Worm (Caenorhabditis elegans) whole organism, L4 larva: ENCODE measurements around the gene K10H10.6.

Experiments used
- F26F4.8 ChIP-seq: fragments of 200-800 bp; sonication (Bioruptor generic); conservative IDR thresholded peaks from 2 replicates; pipeline ENCODE4 v1.3.6; 2022; ENCODE audit warnings: missing genetic modification characterization, missing compliant biosample characterization
- F49E8.2 ChIP-seq: sonication (generic microtip); optimal IDR thresholded peaks from 2 replicates; lab custom pipeline; 2016; ENCODE audit warnings: missing compliant biosample characterization, mild to moderate bottlenecking, missing genetic modification characterization, borderline replicate concordance
- T20F7.1 ChIP-seq: fragments of 200-800 bp; sonication (Bioruptor generic); optimal IDR thresholded peaks from 2 replicates; lab custom pipeline; 2018; ENCODE audit warnings: mild to moderate bottlenecking, missing genetic modification characterization, missing compliant biosample characterization
- Y5F2A.4 ChIP-seq: fragments of 200-800 bp; sonication (Bioruptor generic); optimal IDR thresholded peaks from 2 replicates; lab custom pipeline; 2018; ENCODE audit warnings: mild to moderate bottlenecking, missing genetic modification characterization, missing compliant biosample characterization
- Y75B8A.6 ChIP-seq: fragments of 200-800 bp; sonication (Bioruptor generic); IDR thresholded peaks from 2 replicates; pipeline ENCODE4 v1.3.6; 2022; ENCODE audit warnings: missing genetic modification reagents, missing genetic modification characterization, missing compliant biosample characterization
- aha-1 ChIP-seq: fragments of 150-350 bp; peaks from one replicate; lab custom pipeline; 2014; ENCODE audit warnings: missing biosample characterization, missing genetic modification characterization
- aly-2 ChIP-seq: sonication (generic microtip); optimal IDR thresholded peaks from 2 replicates; lab custom pipeline; 2018; ENCODE audit warnings: missing biosample characterization, missing genetic modification characterization
- arid-1 ChIP-seq: fragments of 200-800 bp; sonication (Bioruptor generic); conservative IDR thresholded peaks from 2 replicates; pipeline ENCODE4 v1.3.6; 2022; ENCODE audit warnings: missing genetic modification reagents, missing genetic modification characterization, missing compliant biosample characterization
- attf-4 ChIP-seq: sonication (generic microtip); optimal IDR thresholded peaks from 3 replicates; lab custom pipeline; 2017; ENCODE audit warnings: missing biosample characterization, missing genetic modification characterization
- ceh-32 ChIP-seq: sonication (generic microtip); optimal IDR thresholded peaks from 2 replicates; lab custom pipeline; 2016; ENCODE audit warnings: mild to moderate bottlenecking, missing genetic modification characterization, missing compliant biosample characterization; ENCODE audit not compliant: poor library complexity
- ces-1 ChIP-seq: fragments of 150-350 bp; sonication (generic microtip); optimal IDR thresholded peaks from 4 replicates; lab custom pipeline; 2014; ENCODE audit warnings: missing biosample characterization, missing genetic modification reagents, missing genetic modification characterization
- ctbp-1 ChIP-seq: fragments of 200-800 bp; sonication (Bioruptor generic); IDR thresholded peaks from 2 replicates; pipeline ENCODE4 v1.3.6; 2022; ENCODE audit warnings: missing genetic modification reagents, missing genetic modification characterization, missing compliant biosample characterization
- daf-16 ChIP-seq, 3 experiments: sonication (generic microtip); optimal IDR thresholded peaks; 2 replicates each; lab custom pipeline; 2016 to 2017; ENCODE audit warnings: missing genetic modification characterization in 3 of 3, missing genetic modification reagents in 3 of 3, mild to moderate bottlenecking in 2 of 3, missing compliant biosample characterization in 2 of 3, missing biosample characterization in 1 of 3, moderate library complexity in 1 of 3
- dmd-6 ChIP-seq: fragments of 200-800 bp; sonication (Bioruptor generic); IDR thresholded peaks from 2 replicates; pipeline ENCODE4 v1.3.6; 2022; ENCODE audit warnings: missing genetic modification reagents, missing genetic modification characterization, missing compliant biosample characterization
- dmd-8 ChIP-seq: fragments of 200-800 bp; sonication (Bioruptor generic); IDR thresholded peaks from 2 replicates; pipeline ENCODE4 v1.3.6; 2022; ENCODE audit warnings: missing genetic modification characterization, missing compliant biosample characterization
- egl-43 ChIP-seq: fragments of 200-800 bp; sonication (Bioruptor generic); IDR thresholded peaks from 2 replicates; pipeline ENCODE4 v1.3.6; 2022; ENCODE audit warnings: missing genetic modification reagents, missing genetic modification characterization, missing compliant biosample characterization
- hlh-11 ChIP-seq: fragments of 200-800 bp; sonication (Bioruptor generic); optimal IDR thresholded peaks from 2 replicates; lab custom pipeline; 2018; ENCODE audit warnings: mild to moderate bottlenecking, missing genetic modification characterization, missing compliant biosample characterization
- hlh-30 ChIP-seq: sonication (generic microtip); optimal IDR thresholded peaks from 2 replicates; lab custom pipeline; 2017; ENCODE audit warnings: antibody characterized with exemption, mild to moderate bottlenecking, missing genetic modification characterization, missing compliant biosample characterization; ENCODE audit not compliant: insufficient read depth
- jun-1 ChIP-seq: fragments of 150-350 bp; optimal IDR thresholded peaks from 2 replicates; lab custom pipeline; 2014; ENCODE audit warnings: missing biosample characterization, missing genetic modification reagents, missing genetic modification characterization
- lim-7 ChIP-seq: fragments of 200-800 bp; sonication (Bioruptor generic); IDR thresholded peaks from 2 replicates; pipeline ENCODE4 v1.3.6; 2022; ENCODE audit warnings: missing genetic modification characterization, missing compliant biosample characterization
- lin-1 ChIP-seq: fragments of 200-800 bp; sonication (Bioruptor generic); IDR thresholded peaks from 2 replicates; pipeline ENCODE4 v1.3.6; 2022; ENCODE audit warnings: missing genetic modification reagents, missing genetic modification characterization, missing compliant biosample characterization
- lin-38 ChIP-seq: fragments of 200-800 bp; sonication (Bioruptor generic); IDR thresholded peaks from 2 replicates; pipeline ENCODE4 v1.3.6; 2022; ENCODE audit warnings: missing genetic modification reagents, missing genetic modification characterization, missing compliant biosample characterization
- madf-9 ChIP-seq: fragments of 200-800 bp; sonication (Bioruptor generic); conservative IDR thresholded peaks from 2 replicates; pipeline ENCODE4 v1.3.6; 2022; ENCODE audit warnings: missing genetic modification reagents, missing genetic modification characterization, missing compliant biosample characterization
- mdt-29 ChIP-seq: fragments of 200-800 bp; sonication (Bioruptor generic); IDR thresholded peaks from 2 replicates; pipeline ENCODE4 v1.3.6; 2022; ENCODE audit warnings: missing genetic modification reagents, missing genetic modification characterization, missing compliant biosample characterization
- mes-2 ChIP-seq: sonication (generic microtip); optimal IDR thresholded peaks from 2 replicates; lab custom pipeline; 2016; ENCODE audit warnings: missing genotype, mild to moderate bottlenecking, missing genetic modification characterization, missing compliant biosample characterization; ENCODE audit not compliant: poor library complexity, severe bottlenecking
- mxl-2 ChIP-seq: fragments of 200-800 bp; sonication (Bioruptor generic); conservative IDR thresholded peaks from 2 replicates; pipeline ENCODE4 v1.3.6; 2022; ENCODE audit warnings: missing genetic modification reagents, missing genetic modification characterization, missing compliant biosample characterization
- mxl-3 ChIP-seq: fragments of 200-800 bp; sonication (Bioruptor generic); optimal IDR thresholded peaks from 2 replicates; lab custom pipeline; 2018; ENCODE audit warnings: mild to moderate bottlenecking, missing genetic modification characterization, missing compliant biosample characterization
- nhr-10 ChIP-seq: fragments of 150-350 bp; optimal IDR thresholded peaks from 2 replicates; lab custom pipeline; 2014; ENCODE audit warnings: missing biosample characterization, missing genetic modification characterization
- nhr-111 ChIP-seq: fragments of 200-800 bp; sonication (Bioruptor generic); optimal IDR thresholded peaks from 2 replicates; lab custom pipeline; 2018; ENCODE audit warnings: mild to moderate bottlenecking, missing genetic modification characterization, missing compliant biosample characterization
- nhr-237 ChIP-seq: sonication (generic microtip); optimal IDR thresholded peaks from 2 replicates; lab custom pipeline; 2017; ENCODE audit warnings: missing biosample characterization, missing genetic modification characterization
- nhr-25 ChIP-seq: sonication (generic microtip); optimal IDR thresholded peaks from 2 replicates; lab custom pipeline; 2017; ENCODE audit warnings: missing genetic modification characterization, mild to moderate bottlenecking, missing compliant biosample characterization, antibody characterized with exemption, moderate library complexity, borderline replicate concordance; ENCODE audit not compliant: insufficient read depth
- nhr-28 ChIP-seq: fragments of 150-350 bp; optimal IDR thresholded peaks from 2 replicates; lab custom pipeline; 2014; ENCODE audit warnings: missing biosample characterization, missing genetic modification characterization
- pha-4 ChIP-seq, 2 experiments: fragments of 150-350 bp in 1 of 2; fragments of 200-800 bp in 1 of 2; sonication (Bioruptor generic) in 1 of 2; IDR thresholded peaks in 1 of 2; optimal IDR thresholded peaks in 1 of 2; 2 replicates each; pipeline versions ENCODE4 v1.3.6 to Lab custom; 2014 to 2022; ENCODE audit warnings: missing genetic modification characterization in 2 of 2, missing genetic modification reagents in 2 of 2, missing biosample characterization in 1 of 2, missing compliant biosample characterization in 1 of 2
- php-3 ChIP-seq: fragments of 200-800 bp; sonication (Bioruptor generic); IDR thresholded peaks from 2 replicates; pipeline ENCODE4 v1.3.6; 2022; ENCODE audit warnings: missing genetic modification reagents, missing genetic modification characterization, missing compliant biosample characterization
- skn-1 ChIP-seq: fragments of 150-350 bp; optimal IDR thresholded peaks from 2 replicates; lab custom pipeline; 2014; ENCODE audit warnings: missing biosample characterization, missing genetic modification characterization
- snpc-4 ChIP-seq: fragments of 150-350 bp; optimal IDR thresholded peaks from 2 replicates; lab custom pipeline; 2014; ENCODE audit warnings: missing biosample characterization, missing genetic modification characterization
- tag-97 ChIP-seq: fragments of 200-800 bp; sonication (Bioruptor generic); IDR thresholded peaks from 2 replicates; pipeline ENCODE4 v1.3.6; 2022; ENCODE audit warnings: missing genetic modification characterization, missing compliant biosample characterization
- unc-62 ChIP-seq, 3 experiments: fragments of 150-350 bp in 1 of 3; sonication (generic microtip); optimal IDR thresholded peaks in 2 of 3; peaks in 1 of 3; 1 replicate in 1 of 3; 2 replicates in 2 of 3; lab custom pipeline; 2014 to 2017; ENCODE audit warnings: missing biosample characterization in 3 of 3, missing genetic modification characterization in 3 of 3, missing genetic modification reagents in 3 of 3, missing genotype in 1 of 3
- vab-7 ChIP-seq: fragments of 200-800 bp; sonication (Bioruptor generic); IDR thresholded peaks from 2 replicates; pipeline ENCODE4 v1.3.6; 2022; ENCODE audit warnings: missing genetic modification reagents, missing genetic modification characterization, missing compliant biosample characterization
- ztf-11 ChIP-seq: fragments of 150-350 bp; optimal IDR thresholded peaks from 2 replicates; lab custom pipeline; 2014; ENCODE audit warnings: missing biosample characterization, missing genetic modification characterization
- ztf-7 ChIP-seq: fragments of 150-350 bp; optimal IDR thresholded peaks from 2 replicates; lab custom pipeline; 2014; ENCODE audit warnings: missing biosample characterization, missing genetic modification characterization

K10H10.6 gene

DNA sequence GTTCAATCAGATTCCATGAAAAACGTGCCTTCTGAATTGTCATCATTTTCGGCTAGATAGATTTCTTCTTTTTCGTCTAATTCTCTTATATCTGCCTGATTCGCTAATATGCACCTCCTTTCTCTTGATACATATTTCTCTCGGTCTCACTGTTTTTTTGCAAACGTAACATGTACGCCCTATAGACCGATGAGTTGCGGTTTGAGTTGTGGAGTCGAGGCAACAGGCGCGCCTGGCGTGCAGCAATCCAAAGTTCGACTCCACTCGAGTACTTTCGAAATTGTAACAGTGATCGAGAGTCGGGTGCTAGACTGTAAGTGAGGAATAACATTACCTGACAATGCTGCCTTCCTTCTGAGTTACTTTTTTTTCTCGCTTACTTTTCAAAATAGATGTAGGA, 6.3 kb upstream of the K10H10.6 start (continued):
- TF ChIP-seq mes-2, result peak; percentile 92
- TF ChIP-seq madf-9 (GFP tag; lab: Robert Waterston, UW), result peak; percentile 79
- peak; percentile 60 for TF ChIP-seq mxl-2 (GFP tag; lab: Robert Waterston, UW)
- peak; percentile 60 to 92 for TF ChIP-seq daf-16 (GFP tag; optimal IDR thresholded peaks at IDR 0.05; lab: Kevin White, UChicago)
- peak; percentile 77 for TF ChIP-seq daf-16 (tag; optimal IDR thresholded peaks at IDR 0.05; lab: Kevin White, UChicago)
- TF ChIP-seq ces-1 (GFP tag; lab: Kevin White, UChicago), result no peak
- TF ChIP-seq nhr-25 (tag; lab: Kevin White, UChicago), result peak; percentile 80
- peak; percentile 97 for TF ChIP-seq egl-43 (GFP tag; lab: Robert Waterston, UW)
- TF ChIP-seq unc-62 (GFP tag; optimal IDR thresholded peaks at IDR 0.05 in 1 of 2; lab: Kevin White, UChicago), result peak in 1 of 2 experiments; percentile 93
- no peak for TF ChIP-seq unc-62 (tag; optimal IDR thresholded peaks at IDR 0.05; lab: Kevin White, UChicago)
- TF ChIP-seq aly-2 (tag; lab: Kevin White, UChicago), result no peak
- no peak for TF ChIP-seq ztf-11
- TF ChIP-seq ctbp-1, result peak; percentile 76
- peak; percentile 66 for TF ChIP-seq snpc-4 (tag; lab: Kevin White, UChicago)
- TF ChIP-seq Y75B8A.6 (GFP tag; lab: Robert Waterston, UW), result peak; percentile 44; the same call in 1 of the 2 replicates
- TF ChIP-seq dmd-6 (GFP tag; lab: Robert Waterston, UW), result peak; percentile 70
- TF ChIP-seq nhr-111, result peak; percentile 83
- peak; percentile 85 for TF ChIP-seq lin-38 (GFP tag; lab: Robert Waterston, UW)
- TF ChIP-seq nhr-28, result peak; percentile 91
- TF ChIP-seq ztf-7 (tag; lab: Kevin White, UChicago), result peak; percentile 61
- TF ChIP-seq Y5F2A.4 (GFP tag; lab: Kevin White, UChicago), result peak; percentile 76

DNA sequence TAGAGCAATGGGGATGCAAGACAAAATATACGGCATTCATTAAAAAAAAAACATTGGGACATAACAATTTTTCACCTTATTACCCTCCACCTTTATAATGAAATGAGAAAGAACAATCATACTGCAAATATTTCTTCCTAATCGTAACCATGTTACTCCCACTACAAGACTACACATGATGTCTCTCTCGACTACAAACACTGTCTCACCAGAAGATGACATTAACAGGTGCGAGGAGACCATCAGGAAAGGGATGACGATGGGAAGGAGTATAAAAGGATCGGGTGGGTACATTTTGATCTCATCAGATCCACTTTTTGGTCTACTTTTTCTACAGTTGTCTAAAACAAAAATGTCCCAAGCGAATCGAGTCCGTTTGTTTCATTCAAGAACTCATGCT, 5.2 kb upstream of the K10H10.6 start, which contains the start of gene dhs-8:
Gene dhs-8, plus strand, starts transcription at position 179 of the 400 bp plus-strand sequence.
- TF ChIP-seq ces-1 (GFP tag; lab: Kevin White, UChicago) (no peak), nhr-237 (tag; lab: Kevin White, UChicago) (no peak), nhr-28 (peak; percentile 99), nhr-25 (tag; lab: Kevin White, UChicago) (no peak), vab-7 (GFP tag; lab: Robert Waterston, UW) (no peak), hlh-30 (tag; lab: Kevin White, UChicago) (peak; percentile 9), skn-1 (no peak), nhr-10 (tag; lab: Kevin White, UChicago) (no peak), T20F7.1 (GFP tag; lab: Kevin White, UChicago) (no peak), aha-1 (tag; lab: Kevin White, UChicago) (peak; percentile 48), arid-1 (GFP tag; lab: Robert Waterston, UW) (no peak)

DNA sequence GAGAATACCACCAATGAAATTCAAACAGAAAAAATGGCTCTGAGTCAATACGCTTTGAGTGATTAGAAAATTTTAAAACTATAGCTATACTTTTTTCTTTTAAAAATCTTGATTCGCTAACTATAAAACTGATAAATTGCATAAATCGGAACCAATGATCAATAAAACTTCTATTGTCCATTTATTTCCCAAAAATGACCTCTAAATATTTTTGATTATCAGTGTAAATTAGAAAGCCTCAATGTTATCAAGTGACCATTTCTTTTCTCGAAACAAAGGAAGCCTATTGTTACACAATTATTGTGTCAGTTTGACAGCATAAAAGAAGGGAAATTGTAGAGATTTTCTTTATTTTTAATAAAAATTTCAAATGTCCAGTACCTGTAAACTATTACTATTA, 3.0 kb upstream of the K10H10.6 start, which contains the start of gene K10H10.4:
Gene K10H10.4, plus strand, starts transcription at position 301 of the 400 bp plus-strand sequence.
- no peak for TF ChIP-seq F26F4.8 (GFP tag; lab: Robert Waterston, UW)
- TF ChIP-seq arid-1 (GFP tag; lab: Robert Waterston, UW), result no peak
- no peak for TF ChIP-seq hlh-11 (tag; lab: Kevin White, UChicago)
- TF ChIP-seq snpc-4 (tag; lab: Kevin White, UChicago), result no peak
- no peak for TF ChIP-seq pha-4 (GFP tag; IDR thresholded peaks at IDR 0.05; lab: Robert Waterston, UW)
- no peak for TF ChIP-seq pha-4 (tag; optimal IDR thresholded peaks at IDR 0.05; lab: Kevin White, UChicago)
- TF ChIP-seq tag-97 (GFP tag; lab: Robert Waterston, UW), result no peak
- no peak for TF ChIP-seq php-3
- no peak for TF ChIP-seq mdt-29 (GFP tag; lab: Robert Waterston, UW)
- no peak for TF ChIP-seq ceh-32 (tag; lab: Kevin White, UChicago)
- no peak for TF ChIP-seq nhr-28
- no peak for TF ChIP-seq lim-7 (GFP tag; lab: Robert Waterston, UW)
- TF ChIP-seq F49E8.2, result no peak
- no peak for TF ChIP-seq jun-1 (tag; lab: Kevin White, UChicago)
- TF ChIP-seq attf-4 (tag; lab: Kevin White, UChicago), result no peak
- no peak for TF ChIP-seq dmd-8
- TF ChIP-seq mxl-3 (GFP tag; lab: Kevin White, UChicago), result no peak
- no peak for TF ChIP-seq lin-1
- TF ChIP-seq, all 104 proteins: peak for 0
